Worm (Caenorhabditis elegans) whole organism, young adult: ENCODE measurements around the gene ncs-3.

Source experiments
- B0019.2 ChIP-seq: fragments of 200-800 bp; sonication (Bioruptor generic); conservative IDR thresholded peaks from 2 replicates; pipeline ENCODE4 v1.3.6; 2022; ENCODE audit warnings: missing genetic modification reagents, missing genetic modification characterization, missing compliant biosample characterization
- ama-1 ChIP-seq, 3 experiments: fragments of 150-350 bp in 1 of 3; sonication (generic microtip) in 2 of 3; optimal IDR thresholded peaks; 2 replicates each; lab custom pipeline; 2014 to 2018; ENCODE audit warnings: missing biosample characterization in 2 of 3, missing genetic modification characterization in 2 of 3, missing genetic modification reagents in 2 of 3
- aptf-3 ChIP-seq: fragments of 200-800 bp; sonication (Bioruptor generic); IDR thresholded peaks from 2 replicates; pipeline ENCODE4 v1.3.6; 2022; ENCODE audit warnings: missing genetic modification characterization, missing compliant biosample characterization
- ets-4 ChIP-seq: fragments of 200-800 bp; sonication (Bioruptor generic); optimal IDR thresholded peaks from 2 replicates; lab custom pipeline; 2018; ENCODE audit warnings: mild to moderate bottlenecking, missing genetic modification characterization, missing compliant biosample characterization
- gei-17 ChIP-seq: fragments of 200-800 bp; sonication (Bioruptor generic); optimal IDR thresholded peaks from 2 replicates; lab custom pipeline; 2018; ENCODE audit warnings: mild to moderate bottlenecking, missing genetic modification characterization, missing compliant biosample characterization
- rpc-1 ChIP-seq, 2 experiments: fragments of 150-350 bp in 1 of 2; sonication (generic microtip) in 1 of 2; optimal IDR thresholded peaks; 2 replicates each; lab custom pipeline; 2014 to 2018; ENCODE audit warnings: missing biosample characterization in 1 of 2, missing genetic modification characterization in 1 of 2, missing genetic modification reagents in 1 of 2, missing genotype in 1 of 2
- zfh-2 ChIP-seq: fragments of 200-800 bp; sonication (Bioruptor generic); conservative IDR thresholded peaks from 2 replicates; pipeline ENCODE4 v1.3.6; 2022; ENCODE audit warnings: missing genetic modification reagents, missing genetic modification characterization, missing compliant biosample characterization

ce11 chrX:1103702-1104262, 49.9 kb downstream of the ncs-3 start, which contains the start of gene ife-4:
- TF ChIP-seq ama-1 (optimal IDR thresholded peaks at IDR 0.05; lab: Kevin White, UChicago) (no peak), ama-1 (GFP tag; optimal IDR thresholded peaks at IDR 0.05; lab: Kevin White, UChicago) (no peak), zfh-2 (GFP tag; lab: Robert Waterston, UW) (no peak), aptf-3 (GFP tag; lab: Robert Waterston, UW) (no peak), gei-17 (GFP tag; lab: Kevin White, UChicago) (no peak), rpc-1 (optimal IDR thresholded peaks at IDR 0.05; lab: Kevin White, UChicago) (no peak), rpc-1 (tag; optimal IDR thresholded peaks at IDR 0.05; lab: Kevin White, UChicago) (no peak), ets-4 (GFP tag; lab: Kevin White, UChicago) (no peak), B0019.2 (GFP tag; lab: Robert Waterston, UW) (no peak)
